Fruit fly (Drosophila melanogaster) whole organism, embryonic: ENCODE data around the gene fzo.
A peak's percentile ranks its signal among the peaks of the same experiment; 100 is the strongest.

Source experiments
- ATbp ChIP-seq: fragments of 200-800 bp; sonication (Bioruptor generic); optimal IDR thresholded peaks from 2 replicates; lab custom pipeline; 2017; ENCODE audit warnings: missing biosample characterization, mild to moderate bottlenecking, missing genetic modification characterization, missing genetic modification reagents
- BEAF-32 ChIP-seq: fragments of 200-800 bp; sonication (Bioruptor generic); optimal IDR thresholded peaks from 3 replicates; lab custom pipeline; 2017; ENCODE audit warnings: missing biosample characterization, missing genetic modification characterization, mild to moderate bottlenecking, moderate library complexity, missing genetic modification reagents
- Bdp1 ChIP-seq: fragments of 200-800 bp; sonication (Bioruptor generic); optimal IDR thresholded peaks from 3 replicates; lab custom pipeline; 2016; ENCODE audit warnings: missing biosample characterization, missing genetic modification characterization
- CG1024 ChIP-seq: fragments of 200-800 bp; sonication (Bioruptor generic); IDR thresholded peaks from 2 replicates; pipeline ENCODE4 v1.3.6; 2022; ENCODE audit warnings: missing biosample characterization, missing genetic modification characterization
- CG11695 ChIP-seq: fragments of 200-800 bp; sonication (Bioruptor generic); IDR thresholded peaks from 3 replicates; pipeline ENCODE4 v1.3.6; 2022; ENCODE audit warnings: missing biosample characterization, missing genetic modification characterization
- CG12155 ChIP-seq: fragments of 200-800 bp; sonication (Bioruptor generic); optimal IDR thresholded peaks from 3 replicates; lab custom pipeline; 2016; ENCODE audit warnings: missing biosample characterization, missing genetic modification characterization
- CG13424 ChIP-seq: fragments of 200-800 bp; sonication (Bioruptor generic); optimal IDR thresholded peaks from 2 replicates; lab custom pipeline; 2019; ENCODE audit warnings: missing biosample characterization, mild to moderate bottlenecking, missing genetic modification characterization, moderate library complexity
- CG13775 ChIP-seq: fragments of 200-800 bp; sonication (Bioruptor generic); optimal IDR thresholded peaks from 3 replicates; lab custom pipeline; 2017; ENCODE audit warnings: missing biosample characterization, mild to moderate bottlenecking, missing genetic modification characterization
- CG13894 ChIP-seq: fragments of 200-800 bp; sonication (Bioruptor generic); optimal IDR thresholded peaks from 3 replicates; lab custom pipeline; 2018; ENCODE audit warnings: missing biosample characterization, mild to moderate bottlenecking, missing genetic modification characterization, moderate library complexity
- CG17361 ChIP-seq: fragments of 200-800 bp; sonication (Bioruptor generic); IDR thresholded peaks from 3 replicates; pipeline ENCODE4 v1.3.6; 2022; ENCODE audit warnings: missing biosample characterization, missing genetic modification characterization
- CG17802 ChIP-seq: fragments of 200-800 bp; sonication (Bioruptor generic); optimal IDR thresholded peaks from 2 replicates; lab custom pipeline; 2018; ENCODE audit warnings: missing biosample characterization, mild to moderate bottlenecking, missing genetic modification characterization, moderate library complexity
- CG1792 ChIP-seq: fragments of 200-800 bp; sonication (Bioruptor generic); optimal IDR thresholded peaks from 2 replicates; lab custom pipeline; 2016; ENCODE audit warnings: missing biosample characterization, missing genetic modification characterization
- CG2129 ChIP-seq: fragments of 200-800 bp; sonication (Bioruptor generic); IDR thresholded peaks from 2 replicates; pipeline ENCODE4 v1.3.6; 2022; ENCODE audit warnings: missing biosample characterization, missing genetic modification characterization; ENCODE audit not compliant: partially characterized antibody
- CG2712 ChIP-seq: fragments of 200-800 bp; optimal IDR thresholded peaks from 3 replicates; lab custom pipeline; 2019; ENCODE audit warnings: missing biosample characterization, mild to moderate bottlenecking, missing genetic modification characterization, moderate library complexity
- CG31224 ChIP-seq: fragments of 200-800 bp; sonication (Bioruptor generic); IDR thresholded peaks from 2 replicates; pipeline ENCODE4 v1.3.6; 2022; ENCODE audit warnings: missing biosample characterization, missing genetic modification characterization
- CG31365 ChIP-seq: fragments of 200-800 bp; sonication (Bioruptor generic); optimal IDR thresholded peaks from 2 replicates; lab custom pipeline; 2018; ENCODE audit warnings: missing biosample characterization, mild to moderate bottlenecking, missing genetic modification characterization
- CG33557 ChIP-seq: fragments of 200-800 bp; sonication (Bioruptor generic); optimal IDR thresholded peaks from 2 replicates; lab custom pipeline; 2019; ENCODE audit warnings: missing biosample characterization, mild to moderate bottlenecking, missing genetic modification characterization, moderate library complexity
- CG34376 ChIP-seq: fragments of 200-800 bp; sonication (Bioruptor generic); optimal IDR thresholded peaks from 2 replicates; lab custom pipeline; 2018; ENCODE audit warnings: missing biosample characterization, mild to moderate bottlenecking, missing genetic modification characterization
- CG5953 ChIP-seq: fragments of 200-800 bp; sonication (Bioruptor generic); IDR thresholded peaks from 2 replicates; pipeline ENCODE4 v1.3.6; 2022; ENCODE audit warnings: missing biosample characterization, missing genetic modification characterization
- CG7963 ChIP-seq: fragments of 200-800 bp; sonication (Bioruptor generic); IDR thresholded peaks from 3 replicates; pipeline ENCODE4 v1.3.6; 2022; ENCODE audit warnings: missing biosample characterization, missing genetic modification characterization; ENCODE audit not compliant: partially characterized antibody
- CG9727 ChIP-seq: fragments of 200-800 bp; sonication (Bioruptor generic); optimal IDR thresholded peaks from 3 replicates; lab custom pipeline; 2017; ENCODE audit warnings: missing biosample characterization, mild to moderate bottlenecking, missing genetic modification characterization
- D ChIP-seq, 2 experiments: fragments of 200-800 bp in 1 of 2; fragments of >200 bp in 1 of 2; sonication (Bioruptor generic) in 1 of 2; optimal IDR thresholded peaks; 2 replicates in 1 of 2; 3 replicates in 1 of 2; lab custom pipeline; 2017; ENCODE audit warnings: mild to moderate bottlenecking in 1 of 2, missing biosample characterization in 1 of 2, missing genetic modification characterization in 1 of 2, missing genetic modification reagents in 1 of 2
- Doc2 ChIP-seq: fragments of 200-800 bp; sonication (Bioruptor generic); IDR thresholded peaks from 2 replicates; pipeline ENCODE4 v1.3.6; 2022; ENCODE audit warnings: missing biosample characterization, missing genetic modification characterization
- Doc3 ChIP-seq: fragments of 200-800 bp; sonication (Bioruptor generic); IDR thresholded peaks from 3 replicates; pipeline ENCODE4 v1.3.6; 2022; ENCODE audit warnings: missing biosample characterization, missing genetic modification characterization; ENCODE audit not compliant: partially characterized antibody
- Elba2 ChIP-seq: fragments of 200-800 bp; sonication (Bioruptor generic); optimal IDR thresholded peaks from 3 replicates; lab custom pipeline; 2016; ENCODE audit warnings: missing biosample characterization, missing genetic modification characterization
- HLH54F ChIP-seq: fragments of 200-800 bp; sonication (Bioruptor generic); optimal IDR thresholded peaks from 3 replicates; lab custom pipeline; 2016; ENCODE audit warnings: missing biosample characterization, missing genetic modification characterization
- Hey ChIP-seq: fragments of 200-800 bp; sonication (Bioruptor generic); optimal IDR thresholded peaks from 3 replicates; lab custom pipeline; 2018; ENCODE audit warnings: missing biosample characterization, mild to moderate bottlenecking, missing genetic modification characterization
- Hmx ChIP-seq: fragments of 200-800 bp; sonication (Bioruptor generic); optimal IDR thresholded peaks from 2 replicates; lab custom pipeline; 2016; ENCODE audit warnings: missing biosample characterization, missing genetic modification characterization
- Hr3 ChIP-seq: fragments of 200-800 bp; sonication (Bioruptor generic); optimal IDR thresholded peaks from 3 replicates; lab custom pipeline; 2016; ENCODE audit warnings: missing biosample characterization, missing genetic modification characterization
- MTF-1 ChIP-seq: fragments of 200-800 bp; sonication (Bioruptor generic); optimal IDR thresholded peaks from 2 replicates; lab custom pipeline; 2018; ENCODE audit warnings: missing biosample characterization, mild to moderate bottlenecking, missing genetic modification characterization, borderline replicate concordance
- Sox102F ChIP-seq: fragments of 200-800 bp; sonication (Bioruptor generic); optimal IDR thresholded peaks from 2 replicates; lab custom pipeline; 2018; ENCODE audit warnings: missing biosample characterization, mild to moderate bottlenecking, missing genetic modification characterization, moderate library complexity
- Spps ChIP-seq: fragments of 200-800 bp; sonication (Bioruptor generic); optimal IDR thresholded peaks from 2 replicates; lab custom pipeline; 2018; ENCODE audit warnings: missing biosample characterization, mild to moderate bottlenecking, missing genetic modification characterization
- Ssrp ChIP-seq: fragments of 200-800 bp; sonication (Bioruptor generic); optimal IDR thresholded peaks from 2 replicates; lab custom pipeline; 2018; ENCODE audit warnings: missing biosample characterization, mild to moderate bottlenecking, missing genetic modification characterization, moderate library complexity
- al ChIP-seq: fragments of 200-800 bp; sonication (Bioruptor generic); IDR thresholded peaks from 2 replicates; pipeline ENCODE4 v1.3.6; 2022; ENCODE audit warnings: missing biosample characterization, missing genetic modification characterization
- bigmax ChIP-seq: fragments of 200-800 bp; sonication (Bioruptor generic); optimal IDR thresholded peaks from 2 replicates; lab custom pipeline; 2018; ENCODE audit warnings: missing biosample characterization, mild to moderate bottlenecking, missing genetic modification characterization
- chm ChIP-seq: fragments of 200-800 bp; sonication (Bioruptor generic); IDR thresholded peaks from 2 replicates; pipeline ENCODE4 v1.3.6; 2022; ENCODE audit warnings: missing biosample characterization, missing genetic modification characterization
- exex ChIP-seq: fragments of 200-800 bp; sonication (Bioruptor generic); optimal IDR thresholded peaks from 4 replicates; lab custom pipeline; 2018; ENCODE audit warnings: missing biosample characterization, mild to moderate bottlenecking, missing genetic modification characterization, moderate library complexity
- fru ChIP-seq: fragments of >200 bp; optimal IDR thresholded peaks from 2 replicates; lab custom pipeline; 2017
- ham ChIP-seq: fragments of 200-800 bp; sonication (Bioruptor generic); IDR thresholded peaks from 2 replicates; pipeline ENCODE4 v1.3.6; 2022; ENCODE audit warnings: missing biosample characterization, missing genetic modification characterization
- hbn ChIP-seq: fragments of 200-800 bp; sonication (Bioruptor generic); IDR thresholded peaks from 2 replicates; pipeline ENCODE4 v1.3.6; 2022; ENCODE audit warnings: missing biosample characterization, missing genetic modification characterization; ENCODE audit not compliant: partially characterized antibody
- lbe ChIP-seq: fragments of 200-800 bp; sonication (Bioruptor generic); optimal IDR thresholded peaks from 2 replicates; lab custom pipeline; 2016; ENCODE audit warnings: missing biosample characterization, mild to moderate bottlenecking, missing genetic modification characterization
- lilli ChIP-seq: fragments of 200-800 bp; sonication (Bioruptor generic); optimal IDR thresholded peaks from 3 replicates; lab custom pipeline; 2016; ENCODE audit warnings: missing biosample characterization, missing genetic modification characterization
- nom ChIP-seq: fragments of 200-800 bp; sonication (Bioruptor generic); optimal IDR thresholded peaks from 2 replicates; lab custom pipeline; 2017; ENCODE audit warnings: missing biosample characterization, missing genetic modification characterization, mild to moderate bottlenecking, moderate library complexity, missing genetic modification reagents
- oc ChIP-seq: fragments of 200-800 bp; sonication (Bioruptor generic); optimal IDR thresholded peaks from 2 replicates; lab custom pipeline; 2018; ENCODE audit warnings: missing biosample characterization, mild to moderate bottlenecking, missing genetic modification characterization, moderate library complexity
- sens ChIP-seq: fragments of 200-800 bp; sonication (Bioruptor generic); peaks from one replicate; lab custom pipeline; 2016; ENCODE audit warnings: missing biosample characterization, missing genetic modification characterization
- sna ChIP-seq: fragments of 200-800 bp; sonication (Bioruptor generic); IDR thresholded peaks from 2 replicates; pipeline ENCODE4 v1.3.6; 2022; ENCODE audit warnings: missing biosample characterization, missing genetic modification characterization; ENCODE audit not compliant: partially characterized antibody
- unpg ChIP-seq: fragments of 200-800 bp; sonication (Bioruptor generic); optimal IDR thresholded peaks from 3 replicates; lab custom pipeline; 2018; ENCODE audit warnings: missing biosample characterization, mild to moderate bottlenecking, missing genetic modification characterization, moderate library complexity
- zen ChIP-seq: fragments of 200-800 bp; sonication (Bioruptor generic); optimal IDR thresholded peaks from 3 replicates; lab custom pipeline; 2018; ENCODE audit warnings: missing biosample characterization, mild to moderate bottlenecking, missing genetic modification characterization, moderate library complexity

The fzo gene

dm6 chr3R:23210243-23211215 is 6.7 kb upstream of the fzo start (continued):
- TF ChIP-seq oc (tag; lab: Kevin White, UChicago) = no peak
- no peak for TF ChIP-seq BEAF-32
- TF ChIP-seq CG1792 (GFP tag; lab: Kevin White, UChicago) = no peak
- TF ChIP-seq Bdp1 (GFP tag; lab: Kevin White, UChicago) = no peak
- no peak for TF ChIP-seq CG31224 (GFP tag; lab: Robert Waterston, UW)
- no peak for TF ChIP-seq CG13775 (GFP tag; lab: Kevin White, UChicago)
- TF ChIP-seq sens (GFP tag; lab: Kevin White, UChicago) = peak; percentile 37
- TF ChIP-seq CG34376 (GFP tag; lab: Kevin White, UChicago) = peak; percentile 95
- no peak for TF ChIP-seq ham (GFP tag; lab: Robert Waterston, UW)
- TF ChIP-seq CG5953 (GFP tag; lab: Robert Waterston, UW) = no peak
- TF ChIP-seq D (optimal IDR thresholded peaks at IDR 0.05; lab: Kevin White, UChicago) = no peak
- no peak for TF ChIP-seq D (GFP tag; optimal IDR thresholded peaks at IDR 0.05; lab: Kevin White, UChicago)
- TF ChIP-seq Spps (tag; lab: Kevin White, UChicago) = no peak
- TF ChIP-seq al (GFP tag; lab: Robert Waterston, UW) = no peak
- TF ChIP-seq CG17802 = no peak
- TF ChIP-seq unpg = no peak
- TF ChIP-seq Doc2 (GFP tag; lab: Robert Waterston, UW) = no peak
- TF ChIP-seq zen = no peak
- TF ChIP-seq exex (tag; lab: Kevin White, UChicago) = peak; percentile 75
- no peak for TF ChIP-seq ATbp (GFP tag; lab: Kevin White, UChicago)
- TF ChIP-seq CG13424 (tag; lab: Kevin White, UChicago) = no peak
- no peak for TF ChIP-seq Sox102F
- no peak for TF ChIP-seq CG2129 (GFP tag; lab: Robert Waterston, UW)
- peak; percentile 60 for TF ChIP-seq nom (GFP tag; lab: Kevin White, UChicago)
- 0 out of 2 replicates have a peak, but pooled peaks have one; percentile 49 for TF ChIP-seq chm
- no peak for TF ChIP-seq CG17361 (GFP tag; lab: Robert Waterston, UW)
- TF ChIP-seq hbn = no peak
- TF ChIP-seq Ssrp (tag; lab: Kevin White, UChicago) = no peak
- TF ChIP-seq fru (lab: Kevin White, UChicago) = no peak
- TF ChIP-seq lbe (GFP tag; lab: Kevin White, UChicago) = no peak
- TF ChIP-seq CG11695 (GFP tag; lab: Robert Waterston, UW) = 0 out of 3 replicates have a peak, but pooled peaks have one; percentile 43
- no peak for TF ChIP-seq bigmax (GFP tag; lab: Kevin White, UChicago)
- TF ChIP-seq CG13894 (tag; lab: Kevin White, UChicago) = no peak
- TF ChIP-seq CG7963 = no peak
- no peak for TF ChIP-seq sna (GFP tag; lab: Robert Waterston, UW)
- peak; percentile 21 for TF ChIP-seq lilli (GFP tag; lab: Kevin White, UChicago)
- TF ChIP-seq Hmx (GFP tag; lab: Kevin White, UChicago) = no peak
- TF ChIP-seq CG9727 (GFP tag; lab: Kevin White, UChicago) = no peak
- TF ChIP-seq CG2712 (tag; lab: Kevin White, UChicago) = peak; percentile 18
- TF ChIP-seq CG31365 = no peak
- peak; percentile 41 for TF ChIP-seq Hey (tag; lab: Kevin White, UChicago)
- no peak for TF ChIP-seq Elba2 (GFP tag; lab: Kevin White, UChicago)
- TF ChIP-seq HLH54F (GFP tag; lab: Kevin White, UChicago) = no peak
- no peak for TF ChIP-seq CG33557 (GFP tag; lab: Kevin White, UChicago)
- TF ChIP-seq CG12155 (GFP tag; lab: Kevin White, UChicago) = peak; percentile 6
- TF ChIP-seq CG1024 = no peak
- TF ChIP-seq MTF-1 (GFP tag; lab: Kevin White, UChicago) = no peak
- TF ChIP-seq Doc3 (GFP tag; lab: Robert Waterston, UW) = no peak
- no peak for TF ChIP-seq Hr3
